Fruit fly (Drosophila melanogaster) whole organism, embryonic: Measurements from ENCODE around the gene Chpf.

ENCODE experiments used
- CG10147 ChIP-seq: fragments of 200-800 bp; sonication (Bioruptor generic); optimal IDR thresholded peaks from 2 replicates; lab custom pipeline; 2019; ENCODE audit warnings: missing biosample characterization, mild to moderate bottlenecking, missing genetic modification characterization, moderate library complexity
- CG1233 ChIP-seq: fragments of 200-800 bp; sonication (Bioruptor generic); optimal IDR thresholded peaks from 4 replicates; lab custom pipeline; 2018; ENCODE audit warnings: missing biosample characterization, mild to moderate bottlenecking, missing genetic modification characterization
- CG14014 ChIP-seq: fragments of 200-800 bp; sonication (Bioruptor generic); IDR thresholded peaks from 2 replicates; pipeline ENCODE4 v1.3.6; 2022; ENCODE audit warnings: missing biosample characterization, missing genetic modification characterization
- CG15514 ChIP-seq: fragments of 200-800 bp; sonication (Bioruptor generic); optimal IDR thresholded peaks from 3 replicates; lab custom pipeline; 2017; ENCODE audit warnings: missing biosample characterization, missing genetic modification characterization, mild to moderate bottlenecking, moderate library complexity, missing genetic modification reagents
- CG1647 ChIP-seq: fragments of 200-800 bp; sonication (Bioruptor generic); optimal IDR thresholded peaks from 3 replicates; lab custom pipeline; 2016; ENCODE audit warnings: missing biosample characterization, missing genetic modification characterization
- CG16813 ChIP-seq: fragments of 200-800 bp; sonication (Bioruptor generic); IDR thresholded peaks from 3 replicates; pipeline ENCODE4 v1.3.6; 2022; ENCODE audit warnings: missing biosample characterization, missing genetic modification characterization; ENCODE audit not compliant: partially characterized antibody
- CG17829 ChIP-seq: fragments of 200-800 bp; optimal IDR thresholded peaks from 2 replicates; lab custom pipeline; 2019; ENCODE audit warnings: missing biosample characterization, mild to moderate bottlenecking, missing genetic modification characterization, moderate library complexity
- CG17912 ChIP-seq: fragments of 200-800 bp; sonication (Bioruptor generic); optimal IDR thresholded peaks from 2 replicates; lab custom pipeline; 2018; ENCODE audit warnings: missing biosample characterization, mild to moderate bottlenecking, missing genetic modification characterization
- CG30020 ChIP-seq: fragments of 200-800 bp; optimal IDR thresholded peaks from 2 replicates; lab custom pipeline; 2019; ENCODE audit warnings: missing biosample characterization, mild to moderate bottlenecking, missing genetic modification characterization, moderate library complexity
- CG31365 ChIP-seq: fragments of 200-800 bp; sonication (Bioruptor generic); optimal IDR thresholded peaks from 2 replicates; lab custom pipeline; 2018; ENCODE audit warnings: missing biosample characterization, mild to moderate bottlenecking, missing genetic modification characterization
- CG3847 ChIP-seq: fragments of 200-800 bp; sonication (Bioruptor generic); IDR thresholded peaks from 2 replicates; pipeline ENCODE4 v1.3.6; 2022; ENCODE audit warnings: missing biosample characterization, missing genetic modification characterization
- CG4820 ChIP-seq: fragments of 200-800 bp; sonication (Bioruptor generic); optimal IDR thresholded peaks from 3 replicates; lab custom pipeline; 2016; ENCODE audit warnings: missing biosample characterization, missing genetic modification characterization
- CG6813 ChIP-seq: fragments of 200-800 bp; sonication (Bioruptor generic); optimal IDR thresholded peaks from 2 replicates; lab custom pipeline; 2017; ENCODE audit warnings: missing biosample characterization, missing genetic modification characterization, mild to moderate bottlenecking, moderate library complexity, missing genetic modification reagents
- CG8924 ChIP-seq: fragments of 200-800 bp; optimal IDR thresholded peaks from 3 replicates; lab custom pipeline; 2019; ENCODE audit warnings: missing biosample characterization, mild to moderate bottlenecking, missing genetic modification characterization, moderate library complexity
- CG8944 ChIP-seq: fragments of 200-800 bp; sonication (Bioruptor generic); optimal IDR thresholded peaks from 3 replicates; lab custom pipeline; 2016; ENCODE audit warnings: missing biosample characterization, missing genetic modification characterization
- CG9797 ChIP-seq: fragments of 200-800 bp; sonication (Bioruptor generic); optimal IDR thresholded peaks from 3 replicates; lab custom pipeline; 2018; ENCODE audit warnings: missing biosample characterization, mild to moderate bottlenecking, missing genetic modification characterization
- CG9876 ChIP-seq: fragments of 200-800 bp; sonication (Bioruptor generic); optimal IDR thresholded peaks from 2 replicates; lab custom pipeline; 2016; ENCODE audit warnings: missing biosample characterization, missing genetic modification characterization
- Dip3 ChIP-seq: fragments of 200-800 bp; sonication (Bioruptor generic); optimal IDR thresholded peaks from 3 replicates; lab custom pipeline; 2016; ENCODE audit warnings: missing biosample characterization, missing genetic modification characterization
- Ets97D ChIP-seq: fragments of 200-800 bp; sonication (Bioruptor generic); optimal IDR thresholded peaks from 3 replicates; lab custom pipeline; 2016; ENCODE audit warnings: missing biosample characterization, missing genetic modification characterization
- GATAe ChIP-seq: fragments of 200-800 bp; sonication (Bioruptor generic); conservative IDR thresholded peaks from 2 replicates; pipeline ENCODE4 v1.3.6; 2022; ENCODE audit warnings: missing biosample characterization, missing genetic modification characterization
- H2.0 ChIP-seq: fragments of 200-800 bp; sonication (Bioruptor generic); IDR thresholded peaks from 2 replicates; pipeline ENCODE4 v1.3.6; 2022; ENCODE audit warnings: missing biosample characterization, missing genetic modification characterization
- HmgD ChIP-seq: fragments of 200-800 bp; sonication (Bioruptor generic); optimal IDR thresholded peaks from 3 replicates; lab custom pipeline; 2016; ENCODE audit warnings: missing biosample characterization, missing genetic modification characterization
- Hmr ChIP-seq: fragments of 200-800 bp; sonication (Bioruptor generic); optimal IDR thresholded peaks from 3 replicates; lab custom pipeline; 2017; ENCODE audit warnings: mild to moderate bottlenecking, missing biosample characterization, missing genetic modification reagents, missing genetic modification characterization
- Hr39 ChIP-seq: fragments of >200 bp; optimal IDR thresholded peaks from 2 replicates; lab custom pipeline; 2017
- Hsf ChIP-seq: fragments of 200-800 bp; sonication (Bioruptor generic); optimal IDR thresholded peaks from 3 replicates; lab custom pipeline; 2016; ENCODE audit warnings: missing biosample characterization, missing genetic modification characterization
- MBD-R2 ChIP-seq: fragments of 200-800 bp; sonication (Bioruptor generic); IDR thresholded peaks from 2 replicates; pipeline ENCODE4 v1.3.6; 2022; ENCODE audit warnings: missing biosample characterization, missing genetic modification characterization
- Mad ChIP-seq: fragments of 200-800 bp; sonication (Bioruptor generic); optimal IDR thresholded peaks from 2 replicates; lab custom pipeline; 2016; ENCODE audit warnings: missing biosample characterization, missing genetic modification characterization
- NC2β ChIP-seq: fragments of 200-800 bp; sonication (Bioruptor generic); optimal IDR thresholded peaks from 2 replicates; lab custom pipeline; 2016; ENCODE audit warnings: missing biosample characterization, missing genetic modification characterization
- Nf-YC ChIP-seq: fragments of 200-800 bp; optimal IDR thresholded peaks from 3 replicates; lab custom pipeline; 2019; ENCODE audit warnings: missing biosample characterization, mild to moderate bottlenecking, missing genetic modification characterization, moderate library complexity
- NfI ChIP-seq: fragments of 200-800 bp; sonication (Bioruptor generic); optimal IDR thresholded peaks from 3 replicates; lab custom pipeline; 2018; ENCODE audit warnings: missing biosample characterization, mild to moderate bottlenecking, missing genetic modification characterization, moderate library complexity
- Oli ChIP-seq: fragments of 200-800 bp; sonication (Bioruptor generic); optimal IDR thresholded peaks from 2 replicates; lab custom pipeline; 2018; ENCODE audit warnings: missing biosample characterization, mild to moderate bottlenecking, missing genetic modification characterization, moderate library complexity
- PHDP ChIP-seq: fragments of 200-800 bp; sonication (Bioruptor generic); optimal IDR thresholded peaks from 3 replicates; lab custom pipeline; 2018; ENCODE audit warnings: missing biosample characterization, mild to moderate bottlenecking, missing genetic modification characterization, moderate library complexity
- Ptx1 ChIP-seq: fragments of 200-800 bp; sonication (Bioruptor generic); IDR thresholded peaks from 2 replicates; pipeline ENCODE4 v1.3.6; 2022; ENCODE audit warnings: missing biosample characterization, missing genetic modification characterization
- Stat92E ChIP-seq, 3 experiments: fragments of >200 bp in 2 of 3; fragments of 200-800 bp in 1 of 3; sonication (Bioruptor generic) in 1 of 3; optimal IDR thresholded peaks; 2 replicates each; lab custom pipeline; 2017 to 2019; ENCODE audit warnings: missing biosample characterization in 3 of 3, missing genetic modification characterization in 3 of 3, mild to moderate bottlenecking in 1 of 3, moderate library complexity in 1 of 3
- amos ChIP-seq: fragments of 200-800 bp; sonication (Bioruptor generic); IDR thresholded peaks from 2 replicates; pipeline ENCODE4 v1.3.6; 2022; ENCODE audit warnings: missing biosample characterization, missing genetic modification characterization; ENCODE audit not compliant: partially characterized antibody
- crp ChIP-seq, 2 experiments: fragments of 200-800 bp; sonication (Bioruptor generic); optimal IDR thresholded peaks; 2 replicates in 1 of 2; 3 replicates in 1 of 2; lab custom pipeline; 2017; ENCODE audit warnings: missing biosample characterization in 2 of 2, missing genetic modification characterization in 2 of 2, mild to moderate bottlenecking in 1 of 2, moderate library complexity in 1 of 2
- dmrt99B ChIP-seq: fragments of 200-800 bp; sonication (Bioruptor generic); optimal IDR thresholded peaks from 2 replicates; lab custom pipeline; 2018; ENCODE audit warnings: missing biosample characterization, mild to moderate bottlenecking, missing genetic modification characterization, moderate library complexity
- ewg ChIP-seq: fragments of 200-800 bp; sonication (Bioruptor generic); optimal IDR thresholded peaks from 3 replicates; lab custom pipeline; 2017; ENCODE audit warnings: mild to moderate bottlenecking, missing biosample characterization, missing genetic modification reagents, missing genetic modification characterization
- ftz-f1 ChIP-seq: fragments of 200-800 bp; sonication (Bioruptor generic); optimal IDR thresholded peaks from 2 replicates; lab custom pipeline; 2016; ENCODE audit warnings: missing biosample characterization, missing genetic modification characterization
- gem ChIP-seq: fragments of 200-800 bp; sonication (Bioruptor generic); optimal IDR thresholded peaks from 2 replicates; lab custom pipeline; 2019; ENCODE audit warnings: missing biosample characterization, mild to moderate bottlenecking, missing genetic modification characterization, moderate library complexity
- grau ChIP-seq: fragments of 200-800 bp; optimal IDR thresholded peaks from 3 replicates; lab custom pipeline; 2019; ENCODE audit warnings: missing biosample characterization, mild to moderate bottlenecking, missing genetic modification characterization, moderate library complexity
- kay ChIP-seq: fragments of 200-800 bp; sonication (Bioruptor generic); optimal IDR thresholded peaks from 2 replicates; lab custom pipeline; 2016; ENCODE audit warnings: missing biosample characterization, missing genetic modification characterization
- mirr ChIP-seq: fragments of 200-800 bp; sonication (Bioruptor generic); optimal IDR thresholded peaks from 3 replicates; lab custom pipeline; 2018; ENCODE audit warnings: missing biosample characterization, mild to moderate bottlenecking, missing genetic modification characterization
- pb ChIP-seq: fragments of 200-800 bp; sonication (Bioruptor generic); optimal IDR thresholded peaks from 3 replicates; lab custom pipeline; 2016; ENCODE audit warnings: missing biosample characterization, missing genetic modification characterization
- phol ChIP-seq: fragments of 200-800 bp; sonication (Bioruptor generic); optimal IDR thresholded peaks from 3 replicates; lab custom pipeline; 2018; ENCODE audit warnings: missing biosample characterization, mild to moderate bottlenecking, missing genetic modification characterization, moderate library complexity
- scrt ChIP-seq: fragments of 200-800 bp; sonication (Bioruptor generic); optimal IDR thresholded peaks from 2 replicates; lab custom pipeline; 2018; ENCODE audit warnings: missing biosample characterization, mild to moderate bottlenecking, missing genetic modification characterization, moderate library complexity
- sob ChIP-seq: fragments of 200-800 bp; sonication (Bioruptor generic); IDR thresholded peaks from 2 replicates; pipeline ENCODE4 v1.3.6; 2022; ENCODE audit warnings: missing biosample characterization, missing genetic modification characterization
- tin ChIP-seq: fragments of 200-800 bp; sonication (Bioruptor generic); optimal IDR thresholded peaks from 3 replicates; lab custom pipeline; 2016; ENCODE audit warnings: missing biosample characterization, missing genetic modification characterization
- unpg ChIP-seq: fragments of 200-800 bp; sonication (Bioruptor generic); optimal IDR thresholded peaks from 3 replicates; lab custom pipeline; 2018; ENCODE audit warnings: missing biosample characterization, mild to moderate bottlenecking, missing genetic modification characterization, moderate library complexity
- zfh2 ChIP-seq: fragments of 200-800 bp; sonication (Bioruptor generic); optimal IDR thresholded peaks from 2 replicates; lab custom pipeline; 2016; ENCODE audit warnings: missing biosample characterization, missing genetic modification characterization

The Chpf gene

dm6 chrX:13128750-13129152, 16.5 kb upstream of the Chpf start, which contains the start of the genes CG32638, CG15717 and MFS10 (continued):
- TF ChIP-seq CG30020 (tag; lab: Kevin White, UChicago) (peak; percentile 20), NC2β (no peak), PHDP (tag; lab: Kevin White, UChicago) (no peak), CG16813 (GFP tag; lab: Robert Waterston, UW) (0 out of 3 replicates have a peak, but pooled peaks have one; percentile 20), MBD-R2 (peak; percentile 80), phol (tag; lab: Kevin White, UChicago) (peak; percentile 28), ewg (peak; percentile 43), CG15514 (GFP tag; lab: Kevin White, UChicago) (peak; percentile 78), unpg (GFP tag; lab: Kevin White, UChicago) (peak; percentile 21), Ets97D (GFP tag; lab: Kevin White, UChicago) (peak; percentile 85), Stat92E (GFP tag; optimal IDR thresholded peaks at IDR 0.05; lab: Kevin White, UChicago) (peak in 1 of 3 experiments; percentile 64), GATAe (GFP tag; lab: Robert Waterston, UW) (peak; percentile 51; the same call in 1 of the 2 replicates), CG17829 (tag; lab: Kevin White, UChicago) (peak; percentile 60), mirr (GFP tag; lab: Kevin White, UChicago) (peak; percentile 28), CG6813 (GFP tag; lab: Kevin White, UChicago) (no peak), CG9797 (peak; percentile 98), amos (peak; percentile 52), Dip3 (GFP tag; lab: Kevin White, UChicago) (no peak), CG14014 (GFP tag; lab: Robert Waterston, UW) (0 out of 2 replicates have a peak, but pooled peaks have one; percentile 10), CG31365 (peak; percentile 72), Oli (no peak), HmgD (GFP tag; lab: Kevin White, UChicago) (peak; percentile 9), Mad (GFP tag; lab: Kevin White, UChicago) (peak; percentile 25), grau (peak; percentile 12), gem (tag; lab: Kevin White, UChicago) (peak; percentile 6), CG10147 (peak; percentile 10), Nf-YC (tag; lab: Kevin White, UChicago) (peak; percentile 63), pb (no peak), ftz-f1 (GFP tag; lab: Kevin White, UChicago) (peak; percentile 64), CG1233 (GFP tag; lab: Kevin White, UChicago) (no peak), CG3847 (GFP tag; lab: Robert Waterston, UW) (peak; percentile 38), zfh2 (peak; percentile 19), CG1647 (GFP tag; lab: Kevin White, UChicago) (no peak), crp (GFP tag; optimal IDR thresholded peaks at IDR 0.05; lab: Kevin White, UChicago) (peak in 1 of 2 experiments; percentile 76), NfI (peak; percentile 27), CG8924 (peak; percentile 11), Hr39 (no peak), dmrt99B (tag; lab: Kevin White, UChicago) (no peak), kay (GFP tag; lab: Kevin White, UChicago) (no peak), sob (GFP tag; lab: Robert Waterston, UW) (peak; percentile 33; the same call in 1 of the 2 replicates), H2.0 (GFP tag; lab: Robert Waterston, UW) (no peak), Hsf (GFP tag; lab: Kevin White, UChicago) (no peak), scrt (GFP tag; lab: Kevin White, UChicago) (peak; percentile 73), CG9876 (GFP tag; lab: Kevin White, UChicago) (no peak), CG8944 (no peak), CG4820 (GFP tag; lab: Kevin White, UChicago) (no peak), Hmr (GFP tag; lab: Kevin White, UChicago) (peak; percentile 69), Ptx1 (GFP tag; lab: Robert Waterston, UW) (no peak), tin (GFP tag; lab: Kevin White, UChicago) (no peak), CG17912 (GFP tag; lab: Kevin White, UChicago) (no peak)
